Worm (Caenorhabditis elegans) whole organism, L3 larva: ENCODE data around the gene clec-133.

ENCODE experiments used
- aly-2 ChIP-seq: fragments of 150-350 bp; optimal IDR thresholded peaks from 2 replicates; lab custom pipeline; 2014; ENCODE audit warnings: missing biosample characterization, missing genetic modification characterization
- ama-1 ChIP-seq: fragments of 150-350 bp; optimal IDR thresholded peaks from 2 replicates; lab custom pipeline; 2018
- ceh-9 ChIP-seq: sonication (generic microtip); optimal IDR thresholded peaks from 2 replicates; lab custom pipeline; 2018; ENCODE audit warnings: missing biosample characterization, missing genetic modification characterization
- elt-1 ChIP-seq: fragments of 150-350 bp; optimal IDR thresholded peaks from 2 replicates; lab custom pipeline; 2014; ENCODE audit warnings: missing biosample characterization, missing genetic modification characterization
- elt-2 ChIP-seq: sonication (generic microtip); optimal IDR thresholded peaks from 2 replicates; lab custom pipeline; 2016; ENCODE audit warnings: missing genetic modification reagents, mild to moderate bottlenecking, missing genetic modification characterization, missing compliant biosample characterization
- elt-3 ChIP-seq, 3 experiments: fragments of 150-350 bp in 1 of 3; sonication (generic microtip) in 2 of 3; optimal IDR thresholded peaks; 2 replicates in 2 of 3; 4 replicates in 1 of 3; lab custom pipeline; 2014 to 2017; ENCODE audit warnings: missing biosample characterization in 3 of 3, missing genetic modification characterization in 3 of 3
- fos-1 ChIP-seq: fragments of 150-350 bp; optimal IDR thresholded peaks from 2 replicates; lab custom pipeline; 2014; ENCODE audit warnings: missing biosample characterization, missing genetic modification characterization
- lin-15B ChIP-seq: fragments of 150-350 bp; optimal IDR thresholded peaks from 2 replicates; lab custom pipeline; 2014; ENCODE audit warnings: missing biosample characterization, missing genetic modification characterization
- nhr-237 ChIP-seq: fragments of 150-350 bp; optimal IDR thresholded peaks from 2 replicates; lab custom pipeline; 2014; ENCODE audit warnings: missing biosample characterization, missing genetic modification characterization
- nhr-28 ChIP-seq: fragments of 150-350 bp; optimal IDR thresholded peaks from 2 replicates; lab custom pipeline; 2014; ENCODE audit warnings: missing biosample characterization, missing genetic modification characterization
- snpc-4 ChIP-seq: fragments of 150-350 bp; optimal IDR thresholded peaks from 2 replicates; lab custom pipeline; 2014; ENCODE audit warnings: missing biosample characterization, missing genetic modification characterization
- tbx-2 ChIP-seq: sonication (generic microtip); optimal IDR thresholded peaks from 2 replicates; lab custom pipeline; 2016; ENCODE audit warnings: mild to moderate bottlenecking, missing genetic modification characterization, missing compliant biosample characterization
- unc-62 ChIP-seq: fragments of 150-350 bp; sonication (generic microtip); optimal IDR thresholded peaks from 4 replicates; lab custom pipeline; 2014; ENCODE audit warnings: missing biosample characterization, missing genetic modification reagents, missing genetic modification characterization
- zag-1 ChIP-seq: fragments of 150-350 bp; optimal IDR thresholded peaks from 2 replicates; lab custom pipeline; 2014; ENCODE audit warnings: missing biosample characterization, missing genetic modification characterization

DNA sequence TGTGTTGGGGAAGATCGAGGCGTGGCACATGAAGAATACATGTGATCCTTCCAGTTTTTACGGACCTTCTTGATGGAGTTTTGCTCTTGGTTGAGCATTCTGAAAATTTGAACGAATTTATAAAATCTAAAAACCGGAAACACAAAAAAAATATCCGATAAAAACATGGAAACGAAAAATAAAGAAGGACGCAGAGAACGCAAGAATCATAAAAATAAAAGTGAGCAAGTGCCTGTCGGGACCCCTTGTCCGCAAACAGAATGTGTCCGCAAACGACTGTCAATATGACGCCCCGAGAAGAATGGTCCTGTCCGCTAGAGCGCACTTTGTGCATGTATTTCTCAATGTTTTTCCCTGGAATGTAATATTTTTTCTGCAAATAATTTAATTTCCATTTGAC, 31.5 kb downstream of the clec-133 start, which contains the start of gene Y49F6A.5:
- TF ChIP-seq elt-2 (no peak), snpc-4 (tag; lab: Kevin White, UChicago) (no peak), nhr-28 (tag; lab: Kevin White, UChicago) (no peak), unc-62 (GFP tag; lab: Kevin White, UChicago) (no peak), elt-3 (tag; optimal IDR thresholded peaks at IDR 0.05; lab: Kevin White, UChicago) (no peak), fos-1 (tag; lab: Kevin White, UChicago) (no peak), elt-1 (tag; lab: Kevin White, UChicago) (no peak), lin-15B (no peak), ama-1 (no peak), tbx-2 (tag; lab: Kevin White, UChicago) (no peak), aly-2 (tag; lab: Kevin White, UChicago) (no peak), ceh-9 (tag; lab: Kevin White, UChicago) (no peak), zag-1 (tag; lab: Kevin White, UChicago) (no peak), nhr-237 (tag; lab: Kevin White, UChicago) (no peak)
